Fruit fly (Drosophila melanogaster): ENCODE results near the gene CG7988.
A peak's percentile ranks its signal among the peaks of the same experiment; 100 is the strongest.

CG7988 gene

dm6 chr3R:18215900-18216299 lies 4.4 kb upstream of the CG7988 start, which contains the start of gene CG14314 (continued):
- no peak for TF ChIP-seq CG4854 (GFP tag; optimal IDR thresholded peaks at IDR 0.05)
- TF ChIP-seq CG10979 (tag; optimal IDR thresholded peaks at IDR 0.05): no peak
- TF ChIP-seq CHES-1-like (GFP tag; optimal IDR thresholded peaks at IDR 0.05): no peak
- TF ChIP-seq CG3838 (GFP tag; optimal IDR thresholded peaks at IDR 0.05): no peak
- TF ChIP-seq pzg (GFP tag; optimal IDR thresholded peaks at IDR 0.05): peak; percentile 1
- TF ChIP-seq grn (GFP tag; optimal IDR thresholded peaks at IDR 0.05): no peak
- TF ChIP-seq Dp (GFP tag; optimal IDR thresholded peaks at IDR 0.05): peak; percentile 36
- TF ChIP-seq CG2889 (GFP tag; IDR thresholded peaks at IDR 0.05): no peak
- 0 out of 2 replicates have a peak, but pooled peaks have one; percentile 34 for TF ChIP-seq nerfin-2 (GFP tag; IDR thresholded peaks at IDR 0.05; ENCODE audit: partially characterized antibody)
- TF ChIP-seq ranshi (GFP tag; IDR thresholded peaks at IDR 0.05): no peak
- TF ChIP-seq Hr3 (GFP tag; optimal IDR thresholded peaks at IDR 0.05): no peak
- peak; percentile 95 for TF ChIP-seq Ets65A (GFP tag)
- 0 out of 2 replicates have a peak, but pooled peaks have one; percentile 36 for TF ChIP-seq MBD-R2 (GFP tag; IDR thresholded peaks at IDR 0.05)
- TF ChIP-seq chn (GFP tag; optimal IDR thresholded peaks at IDR 0.05): no peak
- no peak for TF ChIP-seq ro (GFP tag; IDR thresholded peaks at IDR 0.05)
- peak; percentile 56; the same call in 1 of the 2 replicates for TF ChIP-seq Bgb (GFP tag; IDR thresholded peaks at IDR 0.05; ENCODE audit: partially characterized antibody)
- no peak for TF ChIP-seq CG1602 (GFP tag; optimal IDR thresholded peaks at IDR 0.05)
- no peak for TF ChIP-seq Mad (GFP tag; optimal IDR thresholded peaks at IDR 0.05)
- 0 out of 2 replicates have a peak, but pooled peaks have one; percentile 12 for TF ChIP-seq ara (GFP tag; IDR thresholded peaks at IDR 0.05)
- no peak for TF ChIP-seq usp (GFP tag; optimal IDR thresholded peaks at IDR 0.05)
- TF ChIP-seq CG4820 (GFP tag; optimal IDR thresholded peaks at IDR 0.05): no peak
- TF ChIP-seq BEAF-32 (GFP tag; optimal IDR thresholded peaks at IDR 0.05): peak; percentile 30
- no peak for TF ChIP-seq Med (GFP tag)
- TF ChIP-seq jigr1 (GFP tag; IDR thresholded peaks at IDR 0.05): no peak
- TF ChIP-seq Myb (GFP tag; optimal IDR thresholded peaks at IDR 0.05): no peak
- TF ChIP-seq ap (GFP tag; IDR thresholded peaks at IDR 0.05): no peak
- TF ChIP-seq CG6254 (GFP tag; optimal IDR thresholded peaks at IDR 0.05): no peak
- TF ChIP-seq sna (GFP tag; IDR thresholded peaks at IDR 0.05; ENCODE audit: partially characterized antibody): no peak
- TF ChIP-seq Meics (GFP tag; optimal IDR thresholded peaks at IDR 0.05): no peak
- TF ChIP-seq CG6813 (GFP tag; optimal IDR thresholded peaks at IDR 0.05): no peak
- no peak for TF ChIP-seq pfk (GFP tag; optimal IDR thresholded peaks at IDR 0.05)
- no peak for TF ChIP-seq Atf3 (GFP tag; optimal IDR thresholded peaks at IDR 0.05)
- TF ChIP-seq Bdp1 (GFP tag; optimal IDR thresholded peaks at IDR 0.05): no peak
- no peak for TF ChIP-seq ttk (GFP tag; IDR thresholded peaks at IDR 0.05)
- TF ChIP-seq CG12391 (tag; optimal IDR thresholded peaks at IDR 0.05): no peak
- no peak for TF ChIP-seq phol (tag; optimal IDR thresholded peaks at IDR 0.05)
- no peak for TF ChIP-seq eve (GFP tag; optimal IDR thresholded peaks at IDR 0.05)
- no peak for TF ChIP-seq CG6683 (GFP tag; optimal IDR thresholded peaks at IDR 0.05)
- no peak for TF ChIP-seq bcd (GFP tag; optimal IDR thresholded peaks at IDR 0.05)
- no peak for TF ChIP-seq fd96Cb (tag; optimal IDR thresholded peaks at IDR 0.05)
- TF ChIP-seq PHDP (tag; optimal IDR thresholded peaks at IDR 0.05): no peak
- TF ChIP-seq CG14441 (GFP tag; IDR thresholded peaks at IDR 0.05): no peak
- TF ChIP-seq br (optimal IDR thresholded peaks at IDR 0.05): no peak
- TF ChIP-seq cato (GFP tag; optimal IDR thresholded peaks at IDR 0.05; ENCODE audit: borderline replicate concordance): no peak
- no peak for TF ChIP-seq Lim3 (GFP tag; IDR thresholded peaks at IDR 0.05)
- TF ChIP-seq MESR4 (GFP tag; optimal IDR thresholded peaks at IDR 0.05): peak; percentile 10
- no peak; the same call in 2 of the 3 replicates for TF ChIP-seq CG34224 (GFP tag; IDR thresholded peaks at IDR 0.05; ENCODE audit: partially characterized antibody)
- no peak for TF ChIP-seq dm (GFP tag; optimal IDR thresholded peaks at IDR 0.05)
- TF ChIP-seq sd (tag; optimal IDR thresholded peaks at IDR 0.05): no peak
- peak; percentile 39; the same call in 1 of the 2 replicates for TF ChIP-seq inv (GFP tag; IDR thresholded peaks at IDR 0.05; ENCODE audit: partially characterized antibody)
- TF ChIP-seq seq (GFP tag; IDR thresholded peaks at IDR 0.05): no peak
- TF ChIP-seq crol (GFP tag; IDR thresholded peaks at IDR 0.05): no peak

All from whole organism, embryonic.